Fruit fly (Drosophila melanogaster) whole organism, embryonic: ENCODE results near the gene Calr.

Experiments used
- Asciz ChIP-seq: fragments of 200-800 bp; sonication (Bioruptor generic); optimal IDR thresholded peaks from 2 replicates; lab custom pipeline; 2017; ENCODE audit warnings: missing biosample characterization, mild to moderate bottlenecking, missing genetic modification characterization, missing genetic modification reagents
- Atf3 ChIP-seq: fragments of 200-800 bp; sonication (Bioruptor generic); optimal IDR thresholded peaks from 3 replicates; lab custom pipeline; 2016; ENCODE audit warnings: missing biosample characterization, missing genetic modification characterization
- Bteb2 ChIP-seq: fragments of 200-800 bp; sonication (Bioruptor generic); optimal IDR thresholded peaks from 2 replicates; lab custom pipeline; 2016; ENCODE audit warnings: missing biosample characterization, missing genetic modification characterization
- CG10462 ChIP-seq: fragments of 200-800 bp; sonication (Bioruptor generic); optimal IDR thresholded peaks from 2 replicates; lab custom pipeline; 2016; ENCODE audit warnings: missing biosample characterization, missing genetic modification characterization
- CG11695 ChIP-seq: fragments of 200-800 bp; sonication (Bioruptor generic); IDR thresholded peaks from 3 replicates; pipeline ENCODE4 v1.3.6; 2022; ENCODE audit warnings: missing biosample characterization, missing genetic modification characterization
- CG11696 ChIP-seq: fragments of 200-800 bp; sonication (Bioruptor generic); IDR thresholded peaks from 2 replicates; pipeline ENCODE4 v1.3.6; 2022; ENCODE audit warnings: missing biosample characterization, missing genetic modification characterization
- CG12942 ChIP-seq: fragments of 200-800 bp; sonication (Bioruptor generic); optimal IDR thresholded peaks from 3 replicates; lab custom pipeline; 2016; ENCODE audit warnings: missing biosample characterization, missing genetic modification characterization
- CG13424 ChIP-seq: fragments of 200-800 bp; sonication (Bioruptor generic); optimal IDR thresholded peaks from 2 replicates; lab custom pipeline; 2019; ENCODE audit warnings: missing biosample characterization, mild to moderate bottlenecking, missing genetic modification characterization, moderate library complexity
- CG13894 ChIP-seq: fragments of 200-800 bp; sonication (Bioruptor generic); optimal IDR thresholded peaks from 3 replicates; lab custom pipeline; 2018; ENCODE audit warnings: missing biosample characterization, mild to moderate bottlenecking, missing genetic modification characterization, moderate library complexity
- CG14710 ChIP-seq: fragments of 200-800 bp; sonication (Bioruptor generic); optimal IDR thresholded peaks from 3 replicates; lab custom pipeline; 2019; ENCODE audit warnings: missing biosample characterization, mild to moderate bottlenecking, missing genetic modification characterization, moderate library complexity
- CG16779 ChIP-seq: fragments of 200-800 bp; sonication (Bioruptor generic); IDR thresholded peaks from 2 replicates; pipeline ENCODE4 v1.3.6; 2022; ENCODE audit warnings: missing biosample characterization, missing genetic modification characterization
- CG17359 ChIP-seq: fragments of 200-800 bp; sonication (Bioruptor generic); optimal IDR thresholded peaks from 3 replicates; lab custom pipeline; 2018; ENCODE audit warnings: missing biosample characterization, mild to moderate bottlenecking, missing genetic modification characterization, moderate library complexity
- CG18011 ChIP-seq: fragments of 200-800 bp; sonication (Bioruptor generic); optimal IDR thresholded peaks from 2 replicates; lab custom pipeline; 2017; ENCODE audit warnings: missing biosample characterization, missing genetic modification characterization, mild to moderate bottlenecking, moderate library complexity, missing genotype
- CG18262 ChIP-seq: fragments of 200-800 bp; optimal IDR thresholded peaks from 3 replicates; lab custom pipeline; 2019; ENCODE audit warnings: missing biosample characterization, mild to moderate bottlenecking, missing genetic modification characterization, moderate library complexity
- CG30403 ChIP-seq: fragments of 200-800 bp; sonication (Bioruptor generic); optimal IDR thresholded peaks from 3 replicates; lab custom pipeline; 2016; ENCODE audit warnings: missing biosample characterization, missing genetic modification characterization
- CG33557 ChIP-seq: fragments of 200-800 bp; sonication (Bioruptor generic); optimal IDR thresholded peaks from 2 replicates; lab custom pipeline; 2019; ENCODE audit warnings: missing biosample characterization, mild to moderate bottlenecking, missing genetic modification characterization, moderate library complexity
- CG34224 ChIP-seq: fragments of 200-800 bp; sonication (Bioruptor generic); IDR thresholded peaks from 3 replicates; pipeline ENCODE4 v1.3.6; 2022; ENCODE audit warnings: missing biosample characterization, missing genetic modification characterization; ENCODE audit not compliant: partially characterized antibody
- CG4820 ChIP-seq: fragments of 200-800 bp; sonication (Bioruptor generic); optimal IDR thresholded peaks from 3 replicates; lab custom pipeline; 2016; ENCODE audit warnings: missing biosample characterization, missing genetic modification characterization
- CG6175 ChIP-seq: fragments of 200-800 bp; sonication (Bioruptor generic); IDR thresholded peaks from 3 replicates; pipeline ENCODE4 v1.3.6; 2022; ENCODE audit warnings: missing biosample characterization, missing genetic modification characterization
- CG6689 ChIP-seq: fragments of 200-800 bp; sonication (Bioruptor generic); IDR thresholded peaks from 2 replicates; pipeline ENCODE4 v1.3.6; 2022; ENCODE audit warnings: missing biosample characterization, missing genetic modification characterization
- CG6813 ChIP-seq: fragments of 200-800 bp; sonication (Bioruptor generic); optimal IDR thresholded peaks from 2 replicates; lab custom pipeline; 2017; ENCODE audit warnings: missing biosample characterization, missing genetic modification characterization, mild to moderate bottlenecking, moderate library complexity, missing genetic modification reagents
- CG7271 ChIP-seq: fragments of 200-800 bp; sonication (Bioruptor generic); optimal IDR thresholded peaks from 2 replicates; lab custom pipeline; 2018; ENCODE audit warnings: missing biosample characterization, mild to moderate bottlenecking, missing genetic modification characterization, moderate library complexity
- CG7987 ChIP-seq: fragments of 200-800 bp; sonication (Bioruptor generic); optimal IDR thresholded peaks from 2 replicates; lab custom pipeline; 2018; ENCODE audit warnings: missing biosample characterization, mild to moderate bottlenecking, missing genetic modification characterization, moderate library complexity
- CHES-1-like ChIP-seq: fragments of 200-800 bp; sonication (Bioruptor generic); optimal IDR thresholded peaks from 2 replicates; lab custom pipeline; 2016; ENCODE audit warnings: missing biosample characterization, missing genetic modification characterization
- CTCF ChIP-seq: fragments of 200-800 bp; sonication (Bioruptor generic); optimal IDR thresholded peaks from 2 replicates; lab custom pipeline; 2017; ENCODE audit warnings: missing biosample characterization, mild to moderate bottlenecking, missing genetic modification characterization, moderate library complexity
- D19B ChIP-seq: fragments of 200-800 bp; sonication (Bioruptor generic); optimal IDR thresholded peaks from 2 replicates; lab custom pipeline; 2017; ENCODE audit warnings: missing biosample characterization, mild to moderate bottlenecking, missing genetic modification characterization
- Dad ChIP-seq: fragments of 200-800 bp; sonication (Bioruptor generic); optimal IDR thresholded peaks from 3 replicates; lab custom pipeline; 2016; ENCODE audit warnings: missing biosample characterization, missing genetic modification characterization
- Dfd ChIP-seq, 2 experiments: fragments of >200 bp; optimal IDR thresholded peaks; 2 replicates each; lab custom pipeline; 2017; ENCODE audit warnings: missing biosample characterization in 2 of 2, missing genetic modification characterization in 2 of 2
- Hr3 ChIP-seq: fragments of 200-800 bp; sonication (Bioruptor generic); optimal IDR thresholded peaks from 3 replicates; lab custom pipeline; 2016; ENCODE audit warnings: missing biosample characterization, missing genetic modification characterization
- NC2β ChIP-seq: fragments of 200-800 bp; sonication (Bioruptor generic); optimal IDR thresholded peaks from 2 replicates; lab custom pipeline; 2016; ENCODE audit warnings: missing biosample characterization, missing genetic modification characterization
- NK7.1 ChIP-seq: fragments of 200-800 bp; sonication (Bioruptor generic); optimal IDR thresholded peaks from 3 replicates; lab custom pipeline; 2016; ENCODE audit warnings: missing biosample characterization, missing genetic modification characterization
- Ptx1 ChIP-seq: fragments of 200-800 bp; sonication (Bioruptor generic); IDR thresholded peaks from 2 replicates; pipeline ENCODE4 v1.3.6; 2022; ENCODE audit warnings: missing biosample characterization, missing genetic modification characterization
- Side ChIP-seq: fragments of 200-800 bp; sonication (Bioruptor generic); optimal IDR thresholded peaks from 2 replicates; lab custom pipeline; 2016; ENCODE audit warnings: missing biosample characterization, missing genetic modification characterization
- Usf ChIP-seq: fragments of 200-800 bp; sonication (Bioruptor generic); optimal IDR thresholded peaks from 2 replicates; lab custom pipeline; 2017; ENCODE audit warnings: missing genotype, missing biosample characterization, missing genetic modification characterization
- bab2 ChIP-seq: fragments of 200-800 bp; sonication (Bioruptor generic); optimal IDR thresholded peaks from 2 replicates; lab custom pipeline; 2016; ENCODE audit warnings: missing biosample characterization, missing genetic modification characterization
- btn ChIP-seq: fragments of 200-800 bp; sonication (Bioruptor generic); optimal IDR thresholded peaks from 2 replicates; lab custom pipeline; 2016; ENCODE audit warnings: missing biosample characterization, missing genetic modification characterization
- cad ChIP-seq: fragments of >200 bp; optimal IDR thresholded peaks from 2 replicates; lab custom pipeline; 2017; ENCODE audit warnings: missing biosample characterization, missing genetic modification characterization
- ci ChIP-seq: fragments of 200-800 bp; sonication (Bioruptor generic); IDR thresholded peaks from 3 replicates; pipeline ENCODE4 v1.3.6; 2022; ENCODE audit warnings: missing biosample characterization, missing genetic modification characterization
- croc ChIP-seq: fragments of 200-800 bp; sonication (Bioruptor generic); conservative IDR thresholded peaks from 3 replicates; pipeline ENCODE4 v1.3.6; 2022; ENCODE audit warnings: missing biosample characterization, missing genetic modification characterization
- danr ChIP-seq: fragments of 200-800 bp; sonication (Bioruptor generic); IDR thresholded peaks from 2 replicates; pipeline ENCODE4 v1.3.6; 2022; ENCODE audit warnings: missing biosample characterization, missing genetic modification characterization
- esg ChIP-seq: fragments of 200-800 bp; sonication (Bioruptor generic); conservative IDR thresholded peaks from 2 replicates; pipeline ENCODE4 v1.3.6; 2022; ENCODE audit warnings: missing biosample characterization, missing genetic modification characterization
- gem ChIP-seq: fragments of 200-800 bp; sonication (Bioruptor generic); optimal IDR thresholded peaks from 2 replicates; lab custom pipeline; 2019; ENCODE audit warnings: missing biosample characterization, mild to moderate bottlenecking, missing genetic modification characterization, moderate library complexity
- gro ChIP-seq: fragments of 200-800 bp; sonication (Bioruptor generic); optimal IDR thresholded peaks from 2 replicates; lab custom pipeline; 2016; ENCODE audit warnings: missing biosample characterization, missing genetic modification characterization
- insv ChIP-seq, 2 experiments: fragments of 200-800 bp; sonication (Bioruptor generic); optimal IDR thresholded peaks; 3 replicates each; lab custom pipeline; 2016 to 2018; ENCODE audit warnings: missing biosample characterization in 2 of 2, missing genetic modification characterization in 2 of 2
- ken ChIP-seq: fragments of 200-800 bp; sonication (Bioruptor generic); IDR thresholded peaks from 3 replicates; pipeline ENCODE4 v1.3.6; 2022; ENCODE audit warnings: missing biosample characterization, missing genetic modification characterization
- phol ChIP-seq: fragments of 200-800 bp; sonication (Bioruptor generic); optimal IDR thresholded peaks from 3 replicates; lab custom pipeline; 2018; ENCODE audit warnings: missing biosample characterization, mild to moderate bottlenecking, missing genetic modification characterization, moderate library complexity
- pita ChIP-seq: fragments of 200-800 bp; sonication (Bioruptor generic); optimal IDR thresholded peaks from 2 replicates; lab custom pipeline; 2017; ENCODE audit warnings: missing biosample characterization, mild to moderate bottlenecking, missing genetic modification characterization
- salm ChIP-seq: fragments of 200-800 bp; sonication (Bioruptor generic); optimal IDR thresholded peaks from 2 replicates; lab custom pipeline; 2018; ENCODE audit warnings: missing biosample characterization, mild to moderate bottlenecking, missing genetic modification characterization
- slbo ChIP-seq: fragments of 200-800 bp; sonication (Bioruptor generic); IDR thresholded peaks from 2 replicates; pipeline ENCODE4 v1.3.6; 2022; ENCODE audit warnings: missing biosample characterization, missing genetic modification characterization
- sqz ChIP-seq: fragments of 200-800 bp; sonication (Bioruptor generic); optimal IDR thresholded peaks from 3 replicates; lab custom pipeline; 2018; ENCODE audit warnings: missing biosample characterization, mild to moderate bottlenecking, missing genetic modification characterization
- wek ChIP-seq: fragments of 200-800 bp; sonication (Bioruptor generic); optimal IDR thresholded peaks from 3 replicates; lab custom pipeline; 2018; ENCODE audit warnings: missing biosample characterization, mild to moderate bottlenecking, missing genetic modification characterization, moderate library complexity
- zfh2 ChIP-seq: fragments of 200-800 bp; sonication (Bioruptor generic); optimal IDR thresholded peaks from 2 replicates; lab custom pipeline; 2016; ENCODE audit warnings: missing biosample characterization, missing genetic modification characterization

The Calr gene

dm6 chr3R:9618331-9618730, 12.3 kb downstream of the Calr start (continued):
- TF ChIP-seq CG12942 (GFP tag; lab: Kevin White, UChicago), result peak; percentile 51
- no peak for TF ChIP-seq CG7987 (GFP tag; lab: Kevin White, UChicago)
- no peak for TF ChIP-seq CHES-1-like (GFP tag; lab: Kevin White, UChicago)
- TF ChIP-seq CG14710 (tag; lab: Kevin White, UChicago), result peak; percentile 63
- TF ChIP-seq danr (GFP tag; lab: Robert Waterston, UW), result peak; percentile 67
- TF ChIP-seq CG30403 (GFP tag; lab: Kevin White, UChicago), result peak; percentile 78
- TF ChIP-seq CG16779 (GFP tag; lab: Robert Waterston, UW), result no peak
- peak; percentile 28 for TF ChIP-seq D19B (GFP tag; lab: Kevin White, UChicago)
- peak; percentile 31 for TF ChIP-seq salm (tag; lab: Kevin White, UChicago)
- TF ChIP-seq pita (GFP tag; lab: Kevin White, UChicago), result no peak
- no peak for TF ChIP-seq cad
- TF ChIP-seq Hr3, result peak; percentile 46
- peak; percentile 71 for TF ChIP-seq CG13424
- TF ChIP-seq bab2 (GFP tag; lab: Kevin White, UChicago), result peak; percentile 76
- TF ChIP-seq CG4820 (GFP tag; lab: Kevin White, UChicago), result peak; percentile 81
- peak; percentile 72; the same call in 2 of the 3 replicates for TF ChIP-seq CG11695
- TF ChIP-seq CG6813 (GFP tag; lab: Kevin White, UChicago), result peak; percentile 54
- peak; percentile 78 for TF ChIP-seq CG6689 (GFP tag; lab: Robert Waterston, UW)
- TF ChIP-seq CG17359, result peak; percentile 83
- peak; percentile 23 for TF ChIP-seq CG10462 (GFP tag; lab: Kevin White, UChicago)
- peak; percentile 21 for TF ChIP-seq sqz (GFP tag; lab: Kevin White, UChicago)
- TF ChIP-seq Ptx1 (GFP tag; lab: Robert Waterston, UW), result peak; percentile 83
- TF ChIP-seq croc, result peak; percentile 75
- TF ChIP-seq Atf3 (GFP tag; lab: Kevin White, UChicago), result peak; percentile 68
- no peak for TF ChIP-seq CG7271 (tag; lab: Kevin White, UChicago)
- peak; percentile 80 for TF ChIP-seq slbo (GFP tag; lab: Robert Waterston, UW)
- peak; percentile 82; the same call in 2 of the 3 replicates for TF ChIP-seq ken (GFP tag; lab: Robert Waterston, UW)
- no peak for TF ChIP-seq CG18011
- TF ChIP-seq CTCF, result peak; percentile 22
- peak; percentile 75 for TF ChIP-seq phol (tag; lab: Kevin White, UChicago)
- peak; percentile 38 for TF ChIP-seq btn
- no peak for TF ChIP-seq CG13894 (tag; lab: Kevin White, UChicago)
- TF ChIP-seq wek (GFP tag; lab: Kevin White, UChicago), result peak; percentile 51
- peak; percentile 35 for TF ChIP-seq zfh2
- TF ChIP-seq Dad (GFP tag; lab: Kevin White, UChicago), result peak; percentile 60
- no peak for TF ChIP-seq gro
- no peak for TF ChIP-seq CG34224
- TF ChIP-seq gem (tag; lab: Kevin White, UChicago), result peak; percentile 80
- peak; percentile 66 for TF ChIP-seq Side (GFP tag; lab: Kevin White, UChicago)
- TF ChIP-seq CG11696 (GFP tag; lab: Robert Waterston, UW), result 0 out of 2 replicates have a peak, but pooled peaks have one; percentile 52
- peak; percentile 80 for TF ChIP-seq esg (GFP tag; lab: Robert Waterston, UW)
- TF ChIP-seq CG6175 (GFP tag; lab: Robert Waterston, UW), result 0 out of 3 replicates have a peak, but pooled peaks have one; percentile 61
- TF ChIP-seq NK7.1 (GFP tag; lab: Kevin White, UChicago), result peak; percentile 14
- peak; percentile 71 for TF ChIP-seq NC2β (GFP tag; lab: Kevin White, UChicago)
- TF ChIP-seq Bteb2 (GFP tag; lab: Kevin White, UChicago), result peak; percentile 33
- peak; percentile 19 for TF ChIP-seq CG33557 (GFP tag; lab: Kevin White, UChicago)
- TF ChIP-seq Usf (GFP tag; lab: Kevin White, UChicago), result peak; percentile 9
- peak; percentile 45 for TF ChIP-seq CG18262 (tag; lab: Kevin White, UChicago)
- TF ChIP-seq insv (GFP tag; optimal IDR thresholded peaks at IDR 0.05; lab: Kevin White, UChicago), result no peak
- TF ChIP-seq ci, result peak; percentile 93
- peak; percentile 71 for TF ChIP-seq Asciz (GFP tag; lab: Kevin White, UChicago)
- TF ChIP-seq Dfd (GFP tag; optimal IDR thresholded peaks at IDR 0.05; lab: Kevin White, UChicago), result no peak
